ENCODE assay signal across 1 fruit fly cellular context in the genomic region with DNA sequence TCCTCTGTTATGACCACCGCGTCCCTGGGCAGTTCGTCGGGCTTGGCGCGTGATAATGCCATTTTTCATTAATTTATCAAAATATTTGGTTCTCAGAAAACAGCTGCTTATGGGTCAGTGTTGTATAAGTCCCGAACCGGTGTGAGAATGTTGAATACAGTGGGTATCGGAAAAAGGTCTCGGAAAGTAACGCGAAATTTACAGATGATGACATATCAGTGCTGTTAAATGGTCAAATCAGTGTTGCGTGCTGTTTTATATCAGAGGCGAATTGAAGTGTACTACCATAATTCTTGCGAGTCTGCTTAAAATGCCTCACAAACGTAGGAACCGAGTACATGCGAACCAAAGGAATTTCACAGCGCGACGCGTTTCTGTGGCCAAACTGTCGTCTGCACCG.
A peak's percentile ranks its signal among the peaks of the same experiment; 100 is the strongest.
TF ChIP-seq lines count a peak whose summit lies in the region.

TSS of gene CG13392 (minus strand) at position 162 of the 400 bp plus-strand sequence.
TSS of gene Rcd4 (plus strand) at position 216 of the 400 bp plus-strand sequence.

TF ChIP-seq in whole organism, embryonic, 481 proteins besides CTCF, POLR2A, EP300 and RAD21 (continued from another document and continues in another):
- TF ChIP-seq CG12942 (GFP tag; optimal IDR thresholded peaks at IDR 0.05; lab: Kevin White, UChicago) (peak; percentile 71), CG12219 (GFP tag; optimal IDR thresholded peaks at IDR 0.05; lab: Kevin White, UChicago) (peak; percentile 42), Aef1 (GFP tag; IDR thresholded peaks at IDR 0.05; lab: Robert Waterston, UW) (peak; percentile 36; the same call in 2 of the 3 replicates), Chrac-16 (GFP tag; optimal IDR thresholded peaks at IDR 0.05; lab: Kevin White, UChicago) (peak; percentile 61), CG10979 (tag; optimal IDR thresholded peaks at IDR 0.05; lab: Kevin White, UChicago) (peak; percentile 39), Hr39 (optimal IDR thresholded peaks at IDR 0.05; lab: Kevin White, UChicago) (no peak), HLH54F (GFP tag; optimal IDR thresholded peaks at IDR 0.05; lab: Kevin White, UChicago) (peak; percentile 81), odd (GFP tag; optimal IDR thresholded peaks at IDR 0.05; lab: Kevin White, UChicago) (no peak), fd3F (GFP tag; optimal IDR thresholded peaks at IDR 0.05; lab: Kevin White, UChicago) (peak; percentile 16), Hr51 (GFP tag; optimal IDR thresholded peaks at IDR 0.05; lab: Kevin White, UChicago) (peak; percentile 20 to 76), CG32767 (GFP tag; IDR thresholded peaks at IDR 0.05; lab: Robert Waterston, UW) (no peak), Dll (GFP tag; IDR thresholded peaks at IDR 0.05; lab: Robert Waterston, UW; ENCODE audit: partially characterized antibody) (peak; percentile 63; the same call in 2 of the 4 replicates), chinmo (GFP tag; IDR thresholded peaks at IDR 0.05; lab: Robert Waterston, UW; ENCODE audit: partially characterized antibody) (0 out of 4 replicates have a peak, but pooled peaks have one; percentile 56), CG3065 (GFP tag; optimal IDR thresholded peaks at IDR 0.05; lab: Kevin White, UChicago) (no peak), tio (GFP tag; optimal IDR thresholded peaks at IDR 0.05; lab: Kevin White, UChicago) (no peak), B-H1 (GFP tag; IDR thresholded peaks at IDR 0.05; lab: Robert Waterston, UW) (no peak), pan (optimal IDR thresholded peaks at IDR 0.05; lab: Kevin White, UChicago) (no peak), pan (GFP tag; optimal IDR thresholded peaks at IDR 0.05 in 1 of 2, IDR thresholded peaks at IDR 0.05 in 1 of 2) (peak in 1 of 2 experiments; percentile 58), Med (GFP tag; lab: Kevin White, UChicago) (peak; percentile 97), CG7928 (GFP tag; optimal IDR thresholded peaks at IDR 0.05; lab: Kevin White, UChicago) (peak; percentile 25), ken (GFP tag; IDR thresholded peaks at IDR 0.05; lab: Robert Waterston, UW) (peak; percentile 71), CG1792 (GFP tag; optimal IDR thresholded peaks at IDR 0.05; lab: Kevin White, UChicago) (peak; percentile 49), wdn (GFP tag; IDR thresholded peaks at IDR 0.05; lab: Robert Waterston, UW) (peak; percentile 51; the same call in 1 of the 2 replicates), CG15601 (tag; optimal IDR thresholded peaks at IDR 0.05; lab: Kevin White, UChicago) (peak; percentile 14), Ets65A (GFP tag; lab: Kevin White, UChicago) (peak; percentile 97), br (optimal IDR thresholded peaks at IDR 0.05; lab: Kevin White, UChicago) (no peak), Atf6 (GFP tag; IDR thresholded peaks at IDR 0.05; lab: Robert Waterston, UW) (no peak), sim (GFP tag; IDR thresholded peaks at IDR 0.05; lab: Robert Waterston, UW) (no peak), HmgZ (tag; optimal IDR thresholded peaks at IDR 0.05; lab: Kevin White, UChicago) (peak; percentile 84), CG30431 (GFP tag; optimal IDR thresholded peaks at IDR 0.05; lab: Kevin White, UChicago) (no peak), prd (optimal IDR thresholded peaks at IDR 0.05; lab: Kevin White, UChicago) (no peak), prd (GFP tag; IDR thresholded peaks at IDR 0.05; lab: Robert Waterston, UW) (peak; percentile 53; the same call in 2 of the 3 replicates), Doc3 (GFP tag; IDR thresholded peaks at IDR 0.05; lab: Robert Waterston, UW; ENCODE audit: partially characterized antibody) (peak; percentile 67; the same call in 1 of the 3 replicates), Jarid2 (GFP tag; optimal IDR thresholded peaks at IDR 0.05; lab: Kevin White, UChicago) (no peak), Sry-β (GFP tag; optimal IDR thresholded peaks at IDR 0.05; lab: Kevin White, UChicago) (peak; percentile 42), Deaf1 (tag; optimal IDR thresholded peaks at IDR 0.05; lab: Kevin White, UChicago) (peak; percentile 26), bab2 (GFP tag; optimal IDR thresholded peaks at IDR 0.05; lab: Kevin White, UChicago) (peak; percentile 76), CG17385 (GFP tag; optimal IDR thresholded peaks at IDR 0.05; lab: Kevin White, UChicago) (peak; percentile 65), danr (GFP tag; IDR thresholded peaks at IDR 0.05; lab: Robert Waterston, UW) (no peak), CG1602 (GFP tag; optimal IDR thresholded peaks at IDR 0.05; lab: Kevin White, UChicago) (peak; percentile 7), CG4424 (GFP tag; optimal IDR thresholded peaks at IDR 0.05; lab: Kevin White, UChicago) (peak; percentile 91), lilli (GFP tag; optimal IDR thresholded peaks at IDR 0.05; lab: Kevin White, UChicago) (peak; percentile 83), E2f2 (GFP tag; IDR thresholded peaks at IDR 0.05; lab: Robert Waterston, UW) (peak; percentile 56), dimm (GFP tag; IDR thresholded peaks at IDR 0.05; lab: Robert Waterston, UW) (no peak), croc (GFP tag; conservative IDR thresholded peaks at IDR 0.05; lab: Robert Waterston, UW) (no peak), CrebB (tag; optimal IDR thresholded peaks at IDR 0.05; lab: Kevin White, UChicago) (peak; percentile 50), ssp (GFP tag; IDR thresholded peaks at IDR 0.05; lab: Robert Waterston, UW) (peak; percentile 32; the same call in 1 of the 2 replicates), gt (GFP tag; IDR thresholded peaks at IDR 0.05; lab: Robert Waterston, UW) (no peak), gcm2 (GFP tag; optimal IDR thresholded peaks at IDR 0.05; lab: Kevin White, UChicago) (peak; percentile 5), gro (GFP tag; optimal IDR thresholded peaks at IDR 0.05; lab: Kevin White, UChicago) (peak; percentile 79), CG6683 (GFP tag; optimal IDR thresholded peaks at IDR 0.05; lab: Kevin White, UChicago) (peak; percentile 32), aop (GFP tag; IDR thresholded peaks at IDR 0.05; lab: Robert Waterston, UW) (no peak), D19A (tag; optimal IDR thresholded peaks at IDR 0.05; lab: Kevin White, UChicago) (no peak), CG14667 (GFP tag; IDR thresholded peaks at IDR 0.05; lab: Robert Waterston, UW) (no peak), CG7271 (tag; optimal IDR thresholded peaks at IDR 0.05; lab: Kevin White, UChicago) (peak; percentile 70), CG10274 (GFP tag; optimal IDR thresholded peaks at IDR 0.05; lab: Kevin White, UChicago) (no peak), CG14710 (tag; optimal IDR thresholded peaks at IDR 0.05; lab: Kevin White, UChicago) (peak; percentile 66), CG11504 (tag; optimal IDR thresholded peaks at IDR 0.05; lab: Kevin White, UChicago) (peak; percentile 46), CG17359 (tag; optimal IDR thresholded peaks at IDR 0.05; lab: Kevin White, UChicago) (peak; percentile 56), CG2875 (GFP tag; optimal IDR thresholded peaks at IDR 0.05; lab: Kevin White, UChicago) (peak; percentile 10), Myb (GFP tag; optimal IDR thresholded peaks at IDR 0.05; lab: Kevin White, UChicago) (peak; percentile 77), Sox100B (GFP tag; optimal IDR thresholded peaks at IDR 0.05; lab: Kevin White, UChicago) (no peak), tll (GFP tag; optimal IDR thresholded peaks at IDR 0.05; lab: Kevin White, UChicago) (no peak), CG8924 (tag; optimal IDR thresholded peaks at IDR 0.05; lab: Kevin White, UChicago) (peak; percentile 20), CoRest (tag; optimal IDR thresholded peaks at IDR 0.05; lab: Kevin White, UChicago) (peak; percentile 55), CG4328 (GFP tag; optimal IDR thresholded peaks at IDR 0.05; lab: Kevin White, UChicago) (peak; percentile 35), CkIIα-i1 (GFP tag; IDR thresholded peaks at IDR 0.05; lab: Robert Waterston, UW) (no peak), inv (GFP tag; IDR thresholded peaks at IDR 0.05; lab: Robert Waterston, UW; ENCODE audit: partially characterized antibody) (0 out of 2 replicates have a peak, but pooled peaks have one; percentile 22), HLH4C (GFP tag; IDR thresholded peaks at IDR 0.05; lab: Robert Waterston, UW; ENCODE audit: partially characterized antibody) (peak; percentile 35; the same call in 1 of the 3 replicates), Bgb (GFP tag; IDR thresholded peaks at IDR 0.05; lab: Robert Waterston, UW; ENCODE audit: partially characterized antibody) (peak; percentile 72), lmd (GFP tag; IDR thresholded peaks at IDR 0.05; lab: Robert Waterston, UW) (peak; percentile 38; the same call in 1 of the 2 replicates), vnd (GFP tag; IDR thresholded peaks at IDR 0.05; lab: Robert Waterston, UW; ENCODE audit: partially characterized antibody) (0 out of 3 replicates have a peak, but pooled peaks have one; percentile 16), CG18011 (GFP tag; optimal IDR thresholded peaks at IDR 0.05; lab: Kevin White, UChicago) (peak; percentile 54), Antp (GFP tag; optimal IDR thresholded peaks at IDR 0.05; lab: Kevin White, UChicago) (peak; percentile 85), sd (tag; optimal IDR thresholded peaks at IDR 0.05; lab: Kevin White, UChicago) (peak; percentile 77), CG5180 (GFP tag; optimal IDR thresholded peaks at IDR 0.05; lab: Kevin White, UChicago) (no peak), CG14441 (GFP tag; IDR thresholded peaks at IDR 0.05; lab: Robert Waterston, UW) (peak; percentile 36; the same call in 1 of the 2 replicates), amos (GFP tag; IDR thresholded peaks at IDR 0.05; lab: Robert Waterston, UW; ENCODE audit: partially characterized antibody) (peak; percentile 67), CG6765 (GFP tag; optimal IDR thresholded peaks at IDR 0.05; lab: Kevin White, UChicago) (peak; percentile 32), CG11247 (GFP tag; IDR thresholded peaks at IDR 0.05; lab: Robert Waterston, UW) (peak; percentile 69), CG31224 (GFP tag; IDR thresholded peaks at IDR 0.05; lab: Robert Waterston, UW) (no peak; the same call in 1 of the 2 replicates), row (GFP tag; IDR thresholded peaks at IDR 0.05; lab: Robert Waterston, UW) (peak; percentile 66), Dref (GFP tag; IDR thresholded peaks at IDR 0.05; lab: Robert Waterston, UW) (peak; percentile 57), abd-A (tag; optimal IDR thresholded peaks at IDR 0.05; lab: Kevin White, UChicago) (peak; percentile 31), pnt (GFP tag; optimal IDR thresholded peaks at IDR 0.05; lab: Kevin White, UChicago) (no peak), CG12071 (GFP tag; optimal IDR thresholded peaks at IDR 0.05; lab: Kevin White, UChicago) (peak; percentile 67), Side (GFP tag; optimal IDR thresholded peaks at IDR 0.05; lab: Kevin White, UChicago) (peak; percentile 80), CG31388 (GFP tag; optimal IDR thresholded peaks at IDR 0.05; lab: Kevin White, UChicago) (no peak), dysf (GFP tag; IDR thresholded peaks at IDR 0.05; lab: Robert Waterston, UW) (peak; percentile 72), Scr (GFP tag; IDR thresholded peaks at IDR 0.05; lab: Robert Waterston, UW; ENCODE audit: partially characterized antibody) (peak; percentile 64), CG34422 (GFP tag; IDR thresholded peaks at IDR 0.05; lab: Robert Waterston, UW) (peak; percentile 91), CG6254 (GFP tag; optimal IDR thresholded peaks at IDR 0.05; lab: Kevin White, UChicago) (peak; percentile 24), Abd-B (GFP tag; optimal IDR thresholded peaks at IDR 0.05; lab: Kevin White, UChicago) (no peak), CG12744 (GFP tag; optimal IDR thresholded peaks at IDR 0.05; lab: Kevin White, UChicago) (peak; percentile 44), Ets97D (GFP tag; optimal IDR thresholded peaks at IDR 0.05; lab: Kevin White, UChicago) (peak; percentile 81), tgo (GFP tag; IDR thresholded peaks at IDR 0.05; lab: Robert Waterston, UW) (0 out of 3 replicates have a peak, but pooled peaks have one; percentile 20), MBD-R2 (GFP tag; IDR thresholded peaks at IDR 0.05; lab: Robert Waterston, UW) (peak; percentile 95), HLHmδ (GFP tag; optimal IDR thresholded peaks at IDR 0.05; lab: Kevin White, UChicago) (peak; percentile 28), sima (GFP tag; optimal IDR thresholded peaks at IDR 0.05; lab: Kevin White, UChicago) (no peak), caup (GFP tag; optimal IDR thresholded peaks at IDR 0.05; lab: Kevin White, UChicago; ENCODE audit: severe bottlenecking) (peak; percentile 78), CG6854 (GFP tag; optimal IDR thresholded peaks at IDR 0.05; lab: Kevin White, UChicago) (no peak), HmgD (GFP tag; optimal IDR thresholded peaks at IDR 0.05; lab: Kevin White, UChicago) (peak; percentile 63), Kr (GFP tag; optimal IDR thresholded peaks at IDR 0.05; lab: Kevin White, UChicago) (no peak), Taf1 (GFP tag; IDR thresholded peaks at IDR 0.05; lab: Robert Waterston, UW) (peak; percentile 58), sc (optimal IDR thresholded peaks at IDR 0.05; lab: Kevin White, UChicago) (no peak), sc (GFP tag; optimal IDR thresholded peaks at IDR 0.05; lab: Kevin White, UChicago) (no peak), NK7.1 (GFP tag; optimal IDR thresholded peaks at IDR 0.05; lab: Kevin White, UChicago) (peak; percentile 23), CG14965 (GFP tag; optimal IDR thresholded peaks at IDR 0.05; lab: Kevin White, UChicago; ENCODE audit: borderline replicate concordance) (no peak), repo (GFP tag; optimal IDR thresholded peaks at IDR 0.05; lab: Kevin White, UChicago) (peak; percentile 62), slbo (GFP tag; IDR thresholded peaks at IDR 0.05; lab: Robert Waterston, UW) (peak; percentile 85), pita (GFP tag; optimal IDR thresholded peaks at IDR 0.05; lab: Kevin White, UChicago) (no peak), en (GFP tag; optimal IDR thresholded peaks at IDR 0.05; lab: Kevin White, UChicago) (peak; percentile 7), Dip2 (GFP tag; IDR thresholded peaks at IDR 0.05; lab: Robert Waterston, UW) (no peak), CG8281 (tag; optimal IDR thresholded peaks at IDR 0.05; lab: Kevin White, UChicago) (no peak), pb (GFP tag; optimal IDR thresholded peaks at IDR 0.05; lab: Kevin White, UChicago) (peak; percentile 63), CG2889 (GFP tag; IDR thresholded peaks at IDR 0.05; lab: Robert Waterston, UW) (no peak), CG11695 (GFP tag; IDR thresholded peaks at IDR 0.05; lab: Robert Waterston, UW) (no peak; the same call in 2 of the 3 replicates), ab (GFP tag; optimal IDR thresholded peaks at IDR 0.05; lab: Kevin White, UChicago) (no peak), zfh1 (GFP tag; IDR thresholded peaks at IDR 0.05; lab: Robert Waterston, UW) (peak; percentile 75; the same call in 2 of the 3 replicates), rib (GFP tag; IDR thresholded peaks at IDR 0.05; lab: Robert Waterston, UW) (peak; percentile 76), CG8944 (GFP tag; optimal IDR thresholded peaks at IDR 0.05; lab: Kevin White, UChicago) (peak; percentile 56), vfl (GFP tag; optimal IDR thresholded peaks at IDR 0.05; lab: Kevin White, UChicago) (peak; percentile 68), Trl (optimal IDR thresholded peaks at IDR 0.05; lab: Kevin White, UChicago) (no peak), Trl (GFP tag; optimal IDR thresholded peaks at IDR 0.05; lab: Kevin White, UChicago) (peak; percentile 75)
